In the genomic region with DNA sequence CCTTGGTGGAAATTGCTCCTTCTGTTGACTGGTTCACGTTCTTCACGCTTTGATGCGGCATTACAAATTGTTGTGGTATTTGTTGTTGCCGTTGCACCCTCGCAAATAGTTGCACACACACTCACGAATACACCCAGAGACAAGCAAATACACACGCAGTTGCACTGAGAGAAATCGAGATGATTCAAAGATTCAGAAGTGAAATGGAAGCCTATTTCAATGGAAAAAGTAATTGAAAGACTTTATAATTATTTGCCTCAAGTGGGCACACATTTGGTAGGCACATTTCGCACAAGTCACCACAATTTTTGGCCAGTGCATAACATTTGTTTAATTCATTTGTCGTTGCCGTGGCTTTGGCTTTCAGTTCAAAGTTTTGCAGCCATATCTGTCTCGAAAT, we compare ENCODE assay signal across 2 fruit fly cellular contexts.
A peak's percentile ranks its signal among the peaks of the same experiment; 100 is the strongest.
TF ChIP-seq lines count a peak whose summit lies in the region.

No protein-coding gene starts in this region.

TF ChIP-seq in whole organism, embryonic, 481 proteins besides CTCF, POLR2A, EP300 and RAD21 (continued from another document and continues in another):
- TF ChIP-seq CG2889 (GFP tag; IDR thresholded peaks at IDR 0.05; lab: Robert Waterston, UW) = peak; percentile 46; the same call in 1 of the 3 replicates
- no peak for TF ChIP-seq trh (GFP tag; optimal IDR thresholded peaks at IDR 0.05; lab: Kevin White, UChicago)
- peak; percentile 60 for TF ChIP-seq CG2202 (tag; optimal IDR thresholded peaks at IDR 0.05; lab: Kevin White, UChicago)
- no peak for TF ChIP-seq toy (GFP tag; IDR thresholded peaks at IDR 0.05; lab: Robert Waterston, UW)
- peak; percentile 60 for TF ChIP-seq grau (tag; optimal IDR thresholded peaks at IDR 0.05; lab: Kevin White, UChicago)
- peak; percentile 66 for TF ChIP-seq CG3065 (GFP tag; optimal IDR thresholded peaks at IDR 0.05; lab: Kevin White, UChicago)
- peak; percentile 49; the same call in 1 of the 2 replicates for TF ChIP-seq CG10366 (GFP tag; IDR thresholded peaks at IDR 0.05; lab: Robert Waterston, UW)
- no peak for TF ChIP-seq B-H2 (GFP tag; optimal IDR thresholded peaks at IDR 0.05; lab: Kevin White, UChicago)
- TF ChIP-seq CHES-1-like (GFP tag; optimal IDR thresholded peaks at IDR 0.05; lab: Kevin White, UChicago) = peak; percentile 47
- no peak for TF ChIP-seq CG7963 (GFP tag; IDR thresholded peaks at IDR 0.05; lab: Robert Waterston, UW; ENCODE audit: partially characterized antibody)
- no peak for TF ChIP-seq nom (GFP tag; optimal IDR thresholded peaks at IDR 0.05; lab: Kevin White, UChicago)
- TF ChIP-seq al (GFP tag; IDR thresholded peaks at IDR 0.05; lab: Robert Waterston, UW) = no peak
- no peak for TF ChIP-seq CG7745 (tag; optimal IDR thresholded peaks at IDR 0.05; lab: Kevin White, UChicago)
- peak; percentile 25 for TF ChIP-seq Fer1 (GFP tag; optimal IDR thresholded peaks at IDR 0.05; lab: Kevin White, UChicago)
- TF ChIP-seq lola (GFP tag; optimal IDR thresholded peaks at IDR 0.05; lab: Kevin White, UChicago) = peak in 1 of 3 experiments; percentile 77
- TF ChIP-seq CG11398 (GFP tag; optimal IDR thresholded peaks at IDR 0.05; lab: Kevin White, UChicago) = peak; percentile 63
- peak; percentile 60; the same call in 1 of the 2 replicates for TF ChIP-seq onecut (GFP tag; IDR thresholded peaks at IDR 0.05; lab: Robert Waterston, UW)
- no peak for TF ChIP-seq CG9215 (GFP tag; IDR thresholded peaks at IDR 0.05; lab: Robert Waterston, UW)
- TF ChIP-seq bbx (GFP tag; IDR thresholded peaks at IDR 0.05; lab: Robert Waterston, UW; ENCODE audit: partially characterized antibody) = no peak
- TF ChIP-seq Bgb (GFP tag; IDR thresholded peaks at IDR 0.05; lab: Robert Waterston, UW; ENCODE audit: partially characterized antibody) = no peak
- TF ChIP-seq CG17568 (GFP tag; optimal IDR thresholded peaks at IDR 0.05; lab: Kevin White, UChicago) = peak; percentile 2
- TF ChIP-seq sqz (GFP tag; optimal IDR thresholded peaks at IDR 0.05; lab: Kevin White, UChicago) = peak; percentile 30
- peak; percentile 60 for TF ChIP-seq tio (GFP tag; optimal IDR thresholded peaks at IDR 0.05; lab: Kevin White, UChicago)
- peak; percentile 69 for TF ChIP-seq CG2678 (tag; optimal IDR thresholded peaks at IDR 0.05; lab: Kevin White, UChicago)
- TF ChIP-seq CG6254 (GFP tag; optimal IDR thresholded peaks at IDR 0.05; lab: Kevin White, UChicago) = peak; percentile 60
- no peak for TF ChIP-seq CG34376 (GFP tag; optimal IDR thresholded peaks at IDR 0.05; lab: Kevin White, UChicago)
- peak; percentile 67 for TF ChIP-seq dan (GFP tag; IDR thresholded peaks at IDR 0.05; lab: Robert Waterston, UW)
- no peak for TF ChIP-seq Taf1 (GFP tag; IDR thresholded peaks at IDR 0.05; lab: Robert Waterston, UW)
- peak; percentile 47 for TF ChIP-seq CG4854 (GFP tag; optimal IDR thresholded peaks at IDR 0.05; lab: Kevin White, UChicago)
- peak; percentile 79 for TF ChIP-seq pum (GFP tag; optimal IDR thresholded peaks at IDR 0.05; lab: Kevin White, UChicago)
- TF ChIP-seq sna (GFP tag; IDR thresholded peaks at IDR 0.05; lab: Robert Waterston, UW; ENCODE audit: partially characterized antibody) = no peak
- TF ChIP-seq Dfd (GFP tag; optimal IDR thresholded peaks at IDR 0.05; lab: Kevin White, UChicago) = no peak
- no peak for TF ChIP-seq gsb (GFP tag; IDR thresholded peaks at IDR 0.05; lab: Robert Waterston, UW)
- TF ChIP-seq stc (GFP tag; IDR thresholded peaks at IDR 0.05; lab: Robert Waterston, UW) = peak; percentile 71
- TF ChIP-seq sens-2 (GFP tag; IDR thresholded peaks at IDR 0.05; lab: Robert Waterston, UW) = peak; percentile 66
- TF ChIP-seq CG5180 (GFP tag; optimal IDR thresholded peaks at IDR 0.05; lab: Kevin White, UChicago) = no peak
- TF ChIP-seq CG8765 (GFP tag; IDR thresholded peaks at IDR 0.05; lab: Robert Waterston, UW) = peak; percentile 72; the same call in 1 of the 2 replicates
- no peak for TF ChIP-seq CG7372 (GFP tag; IDR thresholded peaks at IDR 0.05; lab: Robert Waterston, UW)
- TF ChIP-seq ab (GFP tag; optimal IDR thresholded peaks at IDR 0.05; lab: Kevin White, UChicago) = peak; percentile 22
- no peak for TF ChIP-seq ftz-f1 (GFP tag; optimal IDR thresholded peaks at IDR 0.05; lab: Kevin White, UChicago)
- peak; percentile 52; the same call in 1 of the 3 replicates for TF ChIP-seq CG7357 (GFP tag; IDR thresholded peaks at IDR 0.05; lab: Robert Waterston, UW)
- no peak for TF ChIP-seq CG10321 (GFP tag; IDR thresholded peaks at IDR 0.05; lab: Robert Waterston, UW)
- TF ChIP-seq Sry-δ (GFP tag; optimal IDR thresholded peaks at IDR 0.05; lab: Kevin White, UChicago) = peak; percentile 36
- no peak for TF ChIP-seq CG9797 (GFP tag; optimal IDR thresholded peaks at IDR 0.05; lab: Kevin White, UChicago)
- TF ChIP-seq usp (GFP tag; optimal IDR thresholded peaks at IDR 0.05; lab: Kevin White, UChicago) = no peak
- peak; percentile 69 for TF ChIP-seq Awh (GFP tag; IDR thresholded peaks at IDR 0.05; lab: Robert Waterston, UW)
- TF ChIP-seq Nf-YA (GFP tag; IDR thresholded peaks at IDR 0.05; lab: Robert Waterston, UW) = no peak
- no peak for TF ChIP-seq Dll (GFP tag; IDR thresholded peaks at IDR 0.05; lab: Robert Waterston, UW; ENCODE audit: partially characterized antibody)
- TF ChIP-seq CG16779 (GFP tag; IDR thresholded peaks at IDR 0.05; lab: Robert Waterston, UW) = no peak
- TF ChIP-seq CG10654 (GFP tag; optimal IDR thresholded peaks at IDR 0.05; lab: Kevin White, UChicago) = peak; percentile 70
- no peak for TF ChIP-seq pfk (GFP tag; optimal IDR thresholded peaks at IDR 0.05; lab: Kevin White, UChicago)
- TF ChIP-seq unpg (GFP tag; optimal IDR thresholded peaks at IDR 0.05; lab: Kevin White, UChicago) = peak; percentile 71
- TF ChIP-seq caup (GFP tag; optimal IDR thresholded peaks at IDR 0.05; lab: Kevin White, UChicago; ENCODE audit: severe bottlenecking) = peak; percentile 7
- TF ChIP-seq ERR (GFP tag; optimal IDR thresholded peaks at IDR 0.05; lab: Kevin White, UChicago) = no peak
- TF ChIP-seq ci (GFP tag; IDR thresholded peaks at IDR 0.05; lab: Robert Waterston, UW) = peak; percentile 84
- no peak for TF ChIP-seq CG43689 (GFP tag; IDR thresholded peaks at IDR 0.05; lab: Robert Waterston, UW)
- peak; percentile 21 for TF ChIP-seq CG2120 (GFP tag; optimal IDR thresholded peaks at IDR 0.05; lab: Kevin White, UChicago)
- TF ChIP-seq Vsx1 (GFP tag; optimal IDR thresholded peaks at IDR 0.05; lab: Kevin White, UChicago) = peak; percentile 8
- peak; percentile 6; the same call in 1 of the 3 replicates for TF ChIP-seq Dbx (GFP tag; IDR thresholded peaks at IDR 0.05; lab: Robert Waterston, UW)
- TF ChIP-seq fu2 (GFP tag; optimal IDR thresholded peaks at IDR 0.05; lab: Kevin White, UChicago) = peak; percentile 44
- peak; percentile 73 for TF ChIP-seq CG10209 (GFP tag; optimal IDR thresholded peaks at IDR 0.05; lab: Kevin White, UChicago)
- peak; percentile 55 for TF ChIP-seq Gsc (GFP tag; IDR thresholded peaks at IDR 0.05; lab: Robert Waterston, UW)
- TF ChIP-seq CG4730 (GFP tag; IDR thresholded peaks at IDR 0.05; lab: Robert Waterston, UW) = peak; percentile 51; the same call in 1 of the 2 replicates

TF ChIP-seq in whole organism, prepupa, 60 proteins besides CTCF, POLR2A, EP300 and RAD21 (continued from another document):
- peak; percentile 22 for TF ChIP-seq Ets96B (tag; optimal IDR thresholded peaks at IDR 0.05; lab: Kevin White, UChicago)
- no peak for TF ChIP-seq fd85E (GFP tag; optimal IDR thresholded peaks at IDR 0.05; lab: Kevin White, UChicago)
- TF ChIP-seq CG1621 (tag; optimal IDR thresholded peaks at IDR 0.05; lab: Kevin White, UChicago) = no peak
- peak; percentile 30 for TF ChIP-seq cyc (GFP tag; optimal IDR thresholded peaks at IDR 0.05; lab: Kevin White, UChicago)
- no peak for TF ChIP-seq CG11762 (GFP tag; optimal IDR thresholded peaks at IDR 0.05; lab: Kevin White, UChicago; ENCODE audit: insufficient read depth)
- peak; percentile 24 for TF ChIP-seq achi (GFP tag; optimal IDR thresholded peaks at IDR 0.05; lab: Kevin White, UChicago)
- no peak for TF ChIP-seq Blimp-1 (GFP tag; optimal IDR thresholded peaks at IDR 0.05; lab: Kevin White, UChicago)
- no peak for TF ChIP-seq CG6276 (GFP tag; optimal IDR thresholded peaks at IDR 0.05; lab: Kevin White, UChicago)
- TF ChIP-seq CG31627 (GFP tag; optimal IDR thresholded peaks at IDR 0.05; lab: Kevin White, UChicago) = peak; percentile 19
- TF ChIP-seq CG6808 (GFP tag; optimal IDR thresholded peaks at IDR 0.05; lab: Kevin White, UChicago) = no peak
- TF ChIP-seq pdm3 (GFP tag; optimal IDR thresholded peaks at IDR 0.05; lab: Kevin White, UChicago) = peak; percentile 43
- peak; percentile 33; the same call in 1 of the 3 replicates for TF ChIP-seq eg (GFP tag; IDR thresholded peaks at IDR 0.05; lab: Robert Waterston, UW)
- TF ChIP-seq lz (GFP tag; optimal IDR thresholded peaks at IDR 0.05; lab: Kevin White, UChicago) = peak; percentile 17
- TF ChIP-seq CG10631 (GFP tag; optimal IDR thresholded peaks at IDR 0.05; lab: Kevin White, UChicago) = peak; percentile 31
- peak; percentile 22 for TF ChIP-seq dac (GFP tag; optimal IDR thresholded peaks at IDR 0.05; lab: Kevin White, UChicago)
